Fruit fly (Drosophila melanogaster): Measurements from ENCODE around the gene Acsf3.

- no peak for TF ChIP-seq CG15710 (tag; optimal IDR thresholded peaks at IDR 0.05)
- no peak for TF ChIP-seq CG13204 (GFP tag; optimal IDR thresholded peaks at IDR 0.05)
- TF ChIP-seq CG32121 (GFP tag; IDR thresholded peaks at IDR 0.05) = no peak
- TF ChIP-seq Ets98B (GFP tag; IDR thresholded peaks at IDR 0.05) = no peak
- TF ChIP-seq CG17806 (tag; optimal IDR thresholded peaks at IDR 0.05) = no peak
- no peak for TF ChIP-seq CG4496 (GFP tag; IDR thresholded peaks at IDR 0.05)
- no peak for TF ChIP-seq EcR (GFP tag; optimal IDR thresholded peaks at IDR 0.05)
- no peak for TF ChIP-seq CG10348 (GFP tag; IDR thresholded peaks at IDR 0.05)
- no peak for TF ChIP-seq rn (GFP tag; IDR thresholded peaks at IDR 0.05)
- no peak for TF ChIP-seq CG9948 (tag; optimal IDR thresholded peaks at IDR 0.05)
- no peak for TF ChIP-seq CG8301 (tag; optimal IDR thresholded peaks at IDR 0.05)
These were observed 39.5 kb downstream of the Acsf3 start for dm6 chrX:7368361-7368760.
